Fruit fly (Drosophila melanogaster): ENCODE measurements around the gene nis.

The nis gene

DNA sequence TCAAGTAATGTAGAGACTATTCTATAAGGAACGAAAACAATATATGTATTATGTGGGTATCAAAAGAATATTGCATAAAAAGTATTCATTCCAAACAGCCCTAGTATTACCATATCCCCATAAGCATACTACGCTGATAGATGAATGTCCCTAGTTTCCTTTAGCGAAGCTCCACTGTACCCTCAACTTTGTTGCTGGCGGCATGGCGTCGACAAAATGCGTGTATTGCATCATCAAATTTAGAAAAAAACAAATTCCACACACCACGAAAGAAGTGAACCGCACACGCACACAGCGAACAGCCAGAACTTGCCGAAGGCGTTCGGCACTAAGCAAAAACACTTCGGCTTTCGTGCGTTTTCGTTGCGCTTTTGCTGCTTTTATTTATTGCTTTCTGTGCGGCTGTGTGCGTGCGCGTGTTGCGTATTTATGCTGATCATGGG, 45.8 kb upstream of the nis start (continued):
- TF ChIP-seq grau (tag; optimal IDR thresholded peaks at IDR 0.05) (peak; percentile 99), CG12236 (GFP tag; optimal IDR thresholded peaks at IDR 0.05) (peak; percentile 82), oc (tag; optimal IDR thresholded peaks at IDR 0.05) (peak; percentile 81), NK7.1 (GFP tag; optimal IDR thresholded peaks at IDR 0.05) (peak; percentile 98), CG4854 (GFP tag; optimal IDR thresholded peaks at IDR 0.05) (peak; percentile 93), tll (GFP tag; optimal IDR thresholded peaks at IDR 0.05) (no peak), Pdp1 (GFP tag; optimal IDR thresholded peaks at IDR 0.05) (peak; percentile 92 to 99), CG5953 (GFP tag; IDR thresholded peaks at IDR 0.05) (peak; percentile 97), tgo (GFP tag; IDR thresholded peaks at IDR 0.05) (peak; percentile 99), gsb-n (tag; optimal IDR thresholded peaks at IDR 0.05) (peak; percentile 4), CG17361 (GFP tag; IDR thresholded peaks at IDR 0.05) (peak; percentile 78), CG33213 (GFP tag; optimal IDR thresholded peaks at IDR 0.05) (peak; percentile 95), Hr3 (GFP tag; optimal IDR thresholded peaks at IDR 0.05) (peak; percentile 83), tna (GFP tag; IDR thresholded peaks at IDR 0.05; ENCODE audit: partially characterized antibody) (no peak), Hmr (GFP tag; optimal IDR thresholded peaks at IDR 0.05) (peak; percentile 95), disco-r (GFP tag; optimal IDR thresholded peaks at IDR 0.05) (peak; percentile 73), Chrac-16 (GFP tag; optimal IDR thresholded peaks at IDR 0.05) (peak; percentile 83), Tbp (GFP tag; optimal IDR thresholded peaks at IDR 0.05) (no peak), Awh (GFP tag; IDR thresholded peaks at IDR 0.05) (peak; percentile 95), pb (GFP tag; optimal IDR thresholded peaks at IDR 0.05) (peak; percentile 96), CG3726 (GFP tag; IDR thresholded peaks at IDR 0.05) (peak; percentile 96), kah (GFP tag; optimal IDR thresholded peaks at IDR 0.05) (peak; percentile 69), lov (optimal IDR thresholded peaks at IDR 0.05) (no peak), lov (GFP tag; IDR thresholded peaks at IDR 0.05) (peak; percentile 89; the same call in 2 of the 3 replicates), CG3407 (GFP tag; optimal IDR thresholded peaks at IDR 0.05) (peak; percentile 32), sr (GFP tag; IDR thresholded peaks at IDR 0.05) (peak; percentile 91), ssp (GFP tag; IDR thresholded peaks at IDR 0.05) (peak; percentile 90), CG12391 (tag; optimal IDR thresholded peaks at IDR 0.05) (peak; percentile 83), CG7556 (GFP tag; optimal IDR thresholded peaks at IDR 0.05) (peak; percentile 92), CG6791 (GFP tag; IDR thresholded peaks at IDR 0.05; ENCODE audit: partially characterized antibody) (no peak), Side (GFP tag; optimal IDR thresholded peaks at IDR 0.05) (peak; percentile 88), CG6854 (GFP tag; optimal IDR thresholded peaks at IDR 0.05) (peak; percentile 95), fru (optimal IDR thresholded peaks at IDR 0.05) (no peak), al (GFP tag; IDR thresholded peaks at IDR 0.05) (peak; percentile 96), CG13123 (GFP tag; optimal IDR thresholded peaks at IDR 0.05) (peak; percentile 82), NC2α (GFP tag; optimal IDR thresholded peaks at IDR 0.05) (peak; percentile 68), CG7786 (GFP tag; optimal IDR thresholded peaks at IDR 0.05) (peak; percentile 83), CG7372 (GFP tag; IDR thresholded peaks at IDR 0.05) (peak; percentile 98), hbn (GFP tag; IDR thresholded peaks at IDR 0.05; ENCODE audit: partially characterized antibody) (no peak), zen (tag; optimal IDR thresholded peaks at IDR 0.05) (peak; percentile 51), grn (GFP tag; optimal IDR thresholded peaks at IDR 0.05) (peak; percentile 70), dysf (GFP tag; IDR thresholded peaks at IDR 0.05) (peak; percentile 99), bbx (GFP tag; IDR thresholded peaks at IDR 0.05; ENCODE audit: partially characterized antibody) (no peak), org-1 (GFP tag; optimal IDR thresholded peaks at IDR 0.05) (peak; percentile 94), bowl (GFP tag; IDR thresholded peaks at IDR 0.05) (peak; percentile 95), onecut (GFP tag; IDR thresholded peaks at IDR 0.05) (peak; percentile 93), Camta (GFP tag; optimal IDR thresholded peaks at IDR 0.05) (peak; percentile 98), zf30C (GFP tag; optimal IDR thresholded peaks at IDR 0.05) (no peak), Adf1 (GFP tag; IDR thresholded peaks at IDR 0.05) (peak; percentile 88), eyg (GFP tag; optimal IDR thresholded peaks at IDR 0.05) (peak; percentile 97), Bdp1 (GFP tag; optimal IDR thresholded peaks at IDR 0.05) (peak; percentile 74), stc (GFP tag; IDR thresholded peaks at IDR 0.05) (peak; percentile 96)
